Worm (Caenorhabditis elegans): ENCODE data around the gene F56C4.4.

Gene F56C4.4

DNA sequence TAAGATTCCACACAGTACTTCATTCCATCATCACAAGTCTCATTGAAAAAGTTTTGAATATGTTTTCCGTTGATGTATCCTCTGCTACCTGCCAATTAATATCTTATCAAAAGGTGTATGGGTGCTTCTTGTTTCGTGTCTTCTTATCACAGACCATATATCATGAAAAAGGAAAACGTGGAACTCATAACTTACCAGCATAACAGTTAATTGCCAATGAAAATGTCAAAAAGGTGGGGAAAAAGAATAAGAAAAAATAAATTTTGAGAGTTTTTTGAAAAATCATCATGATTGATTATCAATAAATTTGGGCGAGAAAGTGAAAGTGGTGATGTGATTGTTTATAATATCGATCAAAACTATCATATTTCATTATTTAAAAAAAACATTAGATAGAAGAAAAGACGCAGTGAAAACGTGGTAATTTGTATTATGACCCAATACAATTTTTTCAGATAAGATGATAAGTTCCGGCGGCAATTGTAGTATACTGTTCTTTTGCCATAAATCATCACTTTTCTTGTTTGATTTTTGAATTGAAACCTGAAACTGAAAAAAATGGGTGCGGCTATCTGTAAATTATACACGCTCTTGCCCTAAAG is at the start of gene F56C4.4:
Gene F56C4.4 (minus strand): TSS at position 315 of the 602 bp plus-strand sequence.
- no peak for TF ChIP-seq F13H6.1 (tag; optimal IDR thresholded peaks at IDR 0.05)
- TF ChIP-seq fos-1 (tag; optimal IDR thresholded peaks at IDR 0.05) = peak; percentile 41
- TF ChIP-seq ceh-82 (tag; optimal IDR thresholded peaks at IDR 0.05) = no peak
- TF ChIP-seq crh-2 (tag; optimal IDR thresholded peaks at IDR 0.05) = peak; percentile 55

DNA sequence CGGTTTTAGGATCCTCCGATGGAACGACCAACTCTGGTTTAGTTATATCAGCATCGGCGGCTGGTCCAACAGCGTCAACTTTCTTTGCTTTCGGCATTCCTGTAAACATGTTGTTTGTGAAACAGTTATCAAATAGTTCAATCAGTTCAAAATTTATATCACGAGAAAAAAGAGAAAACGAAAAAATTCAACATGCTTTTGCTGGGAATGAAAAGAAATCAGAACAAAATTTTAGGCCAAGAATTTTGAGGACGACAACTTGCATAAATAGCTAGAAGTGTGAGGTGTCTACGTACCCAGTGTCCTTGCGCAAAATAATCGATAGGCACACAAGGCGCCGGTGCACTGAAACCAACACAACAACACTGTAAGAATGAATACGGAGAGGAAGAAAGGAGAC is 49.3 kb upstream of the F56C4.4 start, which contains the start of gene K08C7.4:
Gene K08C7.4 (minus strand): TSS at position 101 of the 400 bp plus-strand sequence.
- no peak for TF ChIP-seq nhr-23 (tag; optimal IDR thresholded peaks at IDR 0.05)
- TF ChIP-seq nhr-12 (tag; optimal IDR thresholded peaks at IDR 0.05) = no peak
- no peak for TF ChIP-seq ztf-11 (tag; optimal IDR thresholded peaks at IDR 0.05)
- no peak for TF ChIP-seq nhr-25 (tag; optimal IDR thresholded peaks at IDR 0.05)
- TF ChIP-seq Y55F3AM.14 (GFP tag; optimal IDR thresholded peaks at IDR 0.05) = no peak
- no peak for TF ChIP-seq crh-2 (tag; optimal IDR thresholded peaks at IDR 0.05)
- TF ChIP-seq nhr-77 (tag; optimal IDR thresholded peaks at IDR 0.05) = no peak
- TF ChIP-seq F13H6.1 (tag; optimal IDR thresholded peaks at IDR 0.05) = no peak

DNA sequence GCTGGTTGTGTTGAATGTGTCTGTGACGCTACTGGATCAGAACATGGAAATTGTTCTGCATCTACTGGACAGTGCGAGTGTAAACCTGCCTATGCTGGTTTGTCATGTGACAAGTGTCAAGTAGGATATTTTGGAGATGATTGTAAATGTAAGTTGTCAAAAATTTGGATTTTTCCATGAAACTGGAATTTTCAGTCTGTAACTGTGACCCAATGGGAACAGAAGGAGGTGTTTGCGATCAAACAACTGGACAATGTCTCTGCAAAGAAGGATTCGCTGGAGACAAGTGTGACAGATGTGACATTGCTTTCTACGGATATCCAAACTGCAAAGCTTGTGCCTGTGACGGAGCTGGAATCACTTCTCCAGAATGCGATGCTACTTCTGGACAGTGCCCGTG is 37.5 kb upstream of the F56C4.4 start:
- TF ChIP-seq Y55F3AM.14 (GFP tag; optimal IDR thresholded peaks at IDR 0.05) (no peak), elt-1 (tag; optimal IDR thresholded peaks at IDR 0.05) (no peak), peb-1 (tag; optimal IDR thresholded peaks at IDR 0.05) (no peak), aly-2 (tag; optimal IDR thresholded peaks at IDR 0.05) (no peak), fos-1 (tag; optimal IDR thresholded peaks at IDR 0.05) (no peak), sem-4 (tag; optimal IDR thresholded peaks at IDR 0.05) (no peak), nhr-77 (tag; optimal IDR thresholded peaks at IDR 0.05) (no peak), nhr-11 (tag; optimal IDR thresholded peaks at IDR 0.05) (no peak), nhr-23 (tag; optimal IDR thresholded peaks at IDR 0.05) (no peak), ceh-16 (tag; optimal IDR thresholded peaks at IDR 0.05) (no peak), crh-2 (tag; optimal IDR thresholded peaks at IDR 0.05) (no peak), nhr-6 (tag; optimal IDR thresholded peaks at IDR 0.05) (no peak), R02D3.7 (tag; optimal IDR thresholded peaks at IDR 0.05) (no peak), egl-27 (tag; optimal IDR thresholded peaks at IDR 0.05) (no peak)

DNA sequence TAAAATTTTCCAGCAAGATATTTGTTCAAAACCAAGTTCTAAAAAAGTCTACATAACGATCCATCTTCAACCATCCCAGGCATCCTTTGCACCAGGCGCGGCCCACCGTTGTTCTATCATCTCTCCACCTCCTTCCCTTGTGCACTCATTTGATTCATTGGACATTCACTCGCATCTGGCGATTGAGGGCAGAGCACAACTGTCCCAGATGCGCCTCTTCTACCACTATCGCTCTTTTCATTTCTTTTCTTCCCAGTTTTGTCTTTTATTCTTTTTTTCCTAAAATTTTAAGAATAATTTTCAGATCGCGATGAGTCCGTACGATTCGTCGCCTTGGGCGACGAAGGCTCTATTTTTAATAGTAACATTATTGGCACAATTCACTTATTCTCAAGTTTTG is 35.5 kb upstream of the F56C4.4 start, which contains the start of gene epi-1:
Gene epi-1 (plus strand): TSS at position 301 of the 400 bp plus-strand sequence.
- TF ChIP-seq mdl-1 (tag; optimal IDR thresholded peaks at IDR 0.05) = no peak
- TF ChIP-seq sem-4 (tag; optimal IDR thresholded peaks at IDR 0.05) = no peak
- TF ChIP-seq nhr-129 (tag; optimal IDR thresholded peaks at IDR 0.05) = no peak
- no peak for TF ChIP-seq lin-13 (GFP tag; optimal IDR thresholded peaks at IDR 0.05)
- no peak for TF ChIP-seq unc-39 (tag; optimal IDR thresholded peaks at IDR 0.05)
- no peak for TF ChIP-seq nhr-21 (tag; optimal IDR thresholded peaks at IDR 0.05)
- TF ChIP-seq ztf-4 (tag; optimal IDR thresholded peaks at IDR 0.05) = no peak
- TF ChIP-seq egl-27 (tag; optimal IDR thresholded peaks at IDR 0.05) = no peak
- TF ChIP-seq lin-39 (tag; optimal IDR thresholded peaks at IDR 0.05) = no peak
- no peak for TF ChIP-seq nhr-6 (tag; optimal IDR thresholded peaks at IDR 0.05)
- TF ChIP-seq ama-1 (optimal IDR thresholded peaks at IDR 0.05) = no peak
- TF ChIP-seq unc-55 (GFP tag; optimal IDR thresholded peaks at IDR 0.05) = no peak
- TF ChIP-seq ztf-11 (tag; optimal IDR thresholded peaks at IDR 0.05) = no peak
- TF ChIP-seq F13H6.1 (tag; optimal IDR thresholded peaks at IDR 0.05) = no peak
- TF ChIP-seq dmd-4 (tag; optimal IDR thresholded peaks at IDR 0.05) = no peak
- TF ChIP-seq nhr-23 (tag; optimal IDR thresholded peaks at IDR 0.05) = no peak
- TF ChIP-seq aly-2 (tag; optimal IDR thresholded peaks at IDR 0.05) = no peak
- no peak for TF ChIP-seq R02D3.7 (tag; optimal IDR thresholded peaks at IDR 0.05)

DNA sequence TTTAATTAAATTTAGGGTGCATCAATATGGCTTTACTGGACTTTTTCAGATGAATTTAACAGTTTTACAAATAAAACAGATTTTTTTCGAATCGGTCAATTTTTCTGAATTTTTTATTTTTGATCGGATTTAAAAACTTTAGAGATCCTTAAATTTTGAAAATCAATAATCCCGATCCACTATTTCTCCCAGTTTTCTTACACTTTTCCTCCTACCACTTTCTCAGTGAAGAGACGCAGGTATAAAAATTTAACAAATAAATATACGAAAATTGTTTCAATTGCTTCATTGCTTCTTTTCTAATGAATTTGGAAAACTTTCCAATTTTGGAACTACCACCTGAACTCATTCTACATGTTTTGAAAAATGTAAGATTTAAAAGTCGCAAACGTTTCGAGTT is 33.1 kb upstream of the F56C4.4 start, which contains the start of gene K08C7.7:
Gene K08C7.7 (plus strand): TSS at position 301 of the 400 bp plus-strand sequence.
- no peak for TF ChIP-seq R02D3.7 (tag; optimal IDR thresholded peaks at IDR 0.05)
- no peak for TF ChIP-seq mbf-1 (tag; optimal IDR thresholded peaks at IDR 0.05)
- TF ChIP-seq unc-55 (GFP tag; optimal IDR thresholded peaks at IDR 0.05) = no peak
- TF ChIP-seq nhr-77 (tag; optimal IDR thresholded peaks at IDR 0.05) = no peak
- no peak for TF ChIP-seq lin-13 (GFP tag; optimal IDR thresholded peaks at IDR 0.05)
- no peak for TF ChIP-seq nhr-12 (tag; optimal IDR thresholded peaks at IDR 0.05)
- TF ChIP-seq ceh-16 (tag; optimal IDR thresholded peaks at IDR 0.05) = no peak

DNA sequence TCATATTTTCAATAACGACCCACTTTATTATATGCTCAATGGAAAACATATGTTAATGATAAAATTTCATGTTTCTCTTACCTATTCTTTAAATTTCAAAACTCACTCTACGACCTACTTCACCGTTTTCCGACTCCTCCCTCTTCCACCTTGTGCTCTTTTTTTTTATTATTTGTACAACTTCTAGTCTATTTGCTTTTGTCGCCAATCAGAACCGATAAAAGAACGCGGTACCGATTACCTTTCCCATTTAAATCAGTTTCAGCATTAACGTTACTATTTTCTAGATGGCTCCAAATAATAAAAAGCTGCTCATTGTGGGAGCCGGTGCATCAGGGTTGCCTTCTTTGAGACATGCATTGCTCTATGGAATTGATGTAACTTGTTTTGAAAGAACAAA is 30.7 kb upstream of the F56C4.4 start, which contains the start of gene fmo-1:
Gene fmo-1 (plus strand): TSS at position 98 of the 400 bp plus-strand sequence.
- TF ChIP-seq R02D3.7 (tag; optimal IDR thresholded peaks at IDR 0.05) = no peak
- peak; percentile 52 for TF ChIP-seq fos-1 (tag; optimal IDR thresholded peaks at IDR 0.05)
- TF ChIP-seq gmeb-1 (tag; optimal IDR thresholded peaks at IDR 0.05) = peak; percentile 8
